Worm (Caenorhabditis elegans): ENCODE data around the gene F36G9.13.

DNA sequence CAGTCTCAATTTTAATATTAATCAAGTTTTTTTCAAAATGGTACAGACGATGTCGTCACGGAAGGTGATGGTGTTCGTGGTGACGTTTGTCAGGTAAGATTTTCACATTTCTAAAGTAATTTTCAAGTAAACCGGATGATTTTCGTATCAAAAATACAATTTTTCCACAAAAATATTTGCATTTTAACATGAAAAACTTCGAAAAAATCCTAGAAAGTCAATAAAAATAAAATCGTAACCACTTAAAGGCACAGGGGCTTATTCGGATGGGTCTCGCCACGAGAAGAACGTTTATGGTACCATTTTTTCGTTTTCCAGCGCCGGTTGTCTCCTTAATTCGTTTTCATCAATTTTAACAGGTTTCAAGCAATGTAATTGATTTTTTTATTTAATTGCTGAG is 41.2 kb downstream of the F36G9.13 start, which contains the start of gene T10C6.6:
- TF ChIP-seq R02D3.7 (tag; optimal IDR thresholded peaks at IDR 0.05) (no peak), F26F4.8 (GFP tag; conservative IDR thresholded peaks at IDR 0.05) (no peak), aly-2 (tag; optimal IDR thresholded peaks at IDR 0.05) (no peak), ztf-11 (tag; optimal IDR thresholded peaks at IDR 0.05) (no peak), fos-1 (tag; optimal IDR thresholded peaks at IDR 0.05) (no peak), unc-62 (GFP tag; optimal IDR thresholded peaks at IDR 0.05 in 1 of 2) (no peak), unc-62 (tag; optimal IDR thresholded peaks at IDR 0.05) (no peak), mdt-29 (GFP tag; IDR thresholded peaks at IDR 0.05) (no peak), jun-1 (tag; optimal IDR thresholded peaks at IDR 0.05) (no peak), nhr-48 (tag; optimal IDR thresholded peaks at IDR 0.05) (no peak), mxl-3 (GFP tag; optimal IDR thresholded peaks at IDR 0.05) (no peak), daf-12 (tag; optimal IDR thresholded peaks at IDR 0.05) (no peak), dmd-6 (GFP tag; IDR thresholded peaks at IDR 0.05) (no peak), pha-4 (GFP tag; IDR thresholded peaks at IDR 0.05) (no peak), pha-4 (tag; optimal IDR thresholded peaks at IDR 0.05) (no peak), duxl-1 (tag; optimal IDR thresholded peaks at IDR 0.05; ENCODE audit: poor library complexity) (no peak)
